Worm (Caenorhabditis elegans): ENCODE measurements around the gene flp-18.

ce11 chrX:3034203-3034602 lies 15.8 kb upstream of the flp-18 start, which contains the start of gene M02F4.2:
- TF ChIP-seq bed-3 (GFP tag; optimal IDR thresholded peaks at IDR 0.05), result no peak
- TF ChIP-seq lin-13 (tag; optimal IDR thresholded peaks at IDR 0.05), result no peak
- TF ChIP-seq nhr-12 (tag; optimal IDR thresholded peaks at IDR 0.05), result no peak
- no peak for TF ChIP-seq nhr-2 (tag; optimal IDR thresholded peaks at IDR 0.05)
- TF ChIP-seq ztf-11 (tag; optimal IDR thresholded peaks at IDR 0.05), result no peak
